Worm (Caenorhabditis elegans) whole organism, young adult: ENCODE results near the gene sdc-2.
A peak's percentile ranks its signal among the peaks of the same experiment; 100 is the strongest.

Experiments used
- B0019.2 ChIP-seq: fragments of 200-800 bp; sonication (Bioruptor generic); conservative IDR thresholded peaks from 2 replicates; pipeline ENCODE4 v1.3.6; 2022; ENCODE audit warnings: missing genetic modification reagents, missing genetic modification characterization, missing compliant biosample characterization
- C17E4.6 ChIP-seq: fragments of 200-800 bp; sonication (Bioruptor generic); IDR thresholded peaks from 2 replicates; pipeline ENCODE4 v1.3.6; 2022; ENCODE audit warnings: missing genetic modification reagents, missing genetic modification characterization, missing compliant biosample characterization
- D2030.7 ChIP-seq: fragments of 200-800 bp; sonication (Bioruptor generic); IDR thresholded peaks from 2 replicates; pipeline ENCODE4 v1.3.6; 2022; ENCODE audit warnings: missing genetic modification reagents, missing genetic modification characterization, missing compliant biosample characterization
- F10E7.11 ChIP-seq: sonication (generic microtip); optimal IDR thresholded peaks from 2 replicates; lab custom pipeline; 2017; ENCODE audit warnings: mild to moderate bottlenecking, missing genetic modification characterization, moderate library complexity, missing compliant biosample characterization
- F23B12.7 ChIP-seq: sonication (generic microtip); optimal IDR thresholded peaks from 2 replicates; lab custom pipeline; 2017; ENCODE audit warnings: missing genetic modification characterization, mild to moderate bottlenecking, missing compliant biosample characterization, antibody characterized with exemption, moderate library complexity; ENCODE audit not compliant: insufficient read depth
- F33H1.4 ChIP-seq: fragments of 200-800 bp; sonication (Bioruptor generic); IDR thresholded peaks from 2 replicates; pipeline ENCODE4 v1.3.6; 2022; ENCODE audit warnings: missing genetic modification reagents, missing genetic modification characterization, missing compliant biosample characterization
- T26A5.8 ChIP-seq: sonication (generic microtip); optimal IDR thresholded peaks from 2 replicates; lab custom pipeline; 2016; ENCODE audit warnings: missing genetic modification characterization, missing compliant biosample characterization
- Y53G8AR.9 ChIP-seq: fragments of 200-800 bp; sonication (Bioruptor generic); conservative IDR thresholded peaks from 2 replicates; pipeline ENCODE4 v1.3.6; 2022; ENCODE audit warnings: missing genetic modification reagents, missing genetic modification characterization, missing compliant biosample characterization
- akir-1 ChIP-seq: fragments of 200-800 bp; sonication (Bioruptor generic); optimal IDR thresholded peaks from 2 replicates; lab custom pipeline; 2018; ENCODE audit warnings: mild to moderate bottlenecking, missing genetic modification characterization, moderate library complexity, missing compliant biosample characterization
- aptf-3 ChIP-seq: fragments of 200-800 bp; sonication (Bioruptor generic); IDR thresholded peaks from 2 replicates; pipeline ENCODE4 v1.3.6; 2022; ENCODE audit warnings: missing genetic modification characterization, missing compliant biosample characterization
- athp-1 ChIP-seq: sonication (generic microtip); optimal IDR thresholded peaks from 2 replicates; lab custom pipeline; 2017; ENCODE audit warnings: mild to moderate bottlenecking, missing genetic modification characterization, missing compliant biosample characterization
- attf-3 ChIP-seq: fragments of 200-800 bp; sonication (Bioruptor generic); conservative IDR thresholded peaks from 2 replicates; pipeline ENCODE4 v1.3.6; 2022; ENCODE audit warnings: missing genetic modification reagents, missing genetic modification characterization, missing compliant biosample characterization
- attf-5 ChIP-seq: fragments of 200-800 bp; sonication (Bioruptor generic); optimal IDR thresholded peaks from 2 replicates; lab custom pipeline; 2018; ENCODE audit warnings: mild to moderate bottlenecking, missing genetic modification characterization, missing compliant biosample characterization
- ccch-3 ChIP-seq: fragments of 200-800 bp; sonication (Bioruptor generic); optimal IDR thresholded peaks from 2 replicates; lab custom pipeline; 2018; ENCODE audit warnings: mild to moderate bottlenecking, missing genetic modification characterization, missing compliant biosample characterization
- cebp-1 ChIP-seq, 2 experiments: fragments of 200-800 bp in 1 of 2; sonication (Bioruptor generic) in 1 of 2; sonication (generic microtip) in 1 of 2; IDR thresholded peaks in 1 of 2; optimal IDR thresholded peaks in 1 of 2; 2 replicates each; pipeline versions ENCODE4 v1.3.6 to Lab custom; 2017 to 2022; ENCODE audit warnings: missing compliant biosample characterization in 2 of 2, missing genetic modification characterization in 2 of 2, mild to moderate bottlenecking in 1 of 2, missing genetic modification reagents in 1 of 2, moderate library complexity in 1 of 2
- ceh-27 ChIP-seq: fragments of 200-800 bp; sonication (Bioruptor generic); optimal IDR thresholded peaks from 2 replicates; lab custom pipeline; 2018; ENCODE audit warnings: mild to moderate bottlenecking, missing genetic modification characterization, moderate library complexity, missing compliant biosample characterization
- ceh-91 ChIP-seq: fragments of 200-800 bp; sonication (Bioruptor generic); IDR thresholded peaks from 2 replicates; pipeline ENCODE4 v1.3.6; 2022; ENCODE audit warnings: missing genetic modification reagents, missing genetic modification characterization, missing compliant biosample characterization
- chd-7 ChIP-seq: sonication (generic microtip); optimal IDR thresholded peaks from 2 replicates; lab custom pipeline; 2016; ENCODE audit warnings: mild to moderate bottlenecking, missing genetic modification characterization, moderate library complexity, missing compliant biosample characterization
- egl-44 ChIP-seq: fragments of 200-800 bp; sonication (Bioruptor generic); IDR thresholded peaks from 2 replicates; pipeline ENCODE4 v1.3.6; 2022; ENCODE audit warnings: missing genetic modification reagents, missing genetic modification characterization, missing compliant biosample characterization
- ekl-4 ChIP-seq: fragments of 200-800 bp; sonication (Bioruptor generic); IDR thresholded peaks from 2 replicates; pipeline ENCODE4 v1.3.6; 2022; ENCODE audit warnings: missing genetic modification reagents, missing genetic modification characterization, missing compliant biosample characterization
- fkh-3 ChIP-seq: sonication (generic microtip); optimal IDR thresholded peaks from 2 replicates; lab custom pipeline; 2016; ENCODE audit warnings: mild to moderate bottlenecking, missing genetic modification characterization, missing compliant biosample characterization
- gei-17 ChIP-seq: fragments of 200-800 bp; sonication (Bioruptor generic); optimal IDR thresholded peaks from 2 replicates; lab custom pipeline; 2018; ENCODE audit warnings: mild to moderate bottlenecking, missing genetic modification characterization, missing compliant biosample characterization
- hmg-20 ChIP-seq: fragments of 200-800 bp; sonication (Bioruptor generic); IDR thresholded peaks from 2 replicates; pipeline ENCODE4 v1.3.6; 2022; ENCODE audit warnings: missing genetic modification reagents, missing genetic modification characterization, missing compliant biosample characterization
- hrde-1 ChIP-seq: sonication (generic microtip); optimal IDR thresholded peaks from 2 replicates; lab custom pipeline; 2016; ENCODE audit warnings: missing genetic modification characterization, mild to moderate bottlenecking, missing compliant biosample characterization, moderate library complexity, missing genotype, missing genetic modification reagents, borderline replicate concordance
- let-607 ChIP-seq, 2 experiments: fragments of 200-800 bp in 1 of 2; sonication (Bioruptor generic) in 1 of 2; sonication (generic microtip) in 1 of 2; optimal IDR thresholded peaks; 2 replicates each; lab custom pipeline; 2016 to 2018; ENCODE audit warnings: mild to moderate bottlenecking in 2 of 2, missing compliant biosample characterization in 2 of 2, missing genetic modification characterization in 2 of 2, moderate library complexity in 2 of 2, missing genotype in 1 of 2
- lin-35 ChIP-seq, 3 experiments: fragments of 150-350 bp in 2 of 3; sonication (generic microtip) in 1 of 3; optimal IDR thresholded peaks; 2 replicates each; lab custom pipeline; 2014 to 2018; ENCODE audit warnings: missing biosample characterization in 3 of 3, missing genetic modification characterization in 3 of 3, missing genetic modification reagents in 3 of 3
- lin-40 ChIP-seq: sonication (generic microtip); optimal IDR thresholded peaks from 2 replicates; lab custom pipeline; 2016; ENCODE audit warnings: missing genetic modification characterization, mild to moderate bottlenecking, missing compliant biosample characterization, missing genotype, missing genetic modification reagents
- lin-54 ChIP-seq: fragments of 200-800 bp; sonication (Bioruptor generic); optimal IDR thresholded peaks from 2 replicates; lab custom pipeline; 2018; ENCODE audit warnings: mild to moderate bottlenecking, missing genetic modification characterization, missing compliant biosample characterization
- lsl-1 ChIP-seq: fragments of 200-800 bp; sonication (Bioruptor generic); optimal IDR thresholded peaks from 2 replicates; lab custom pipeline; 2018; ENCODE audit warnings: mild to moderate bottlenecking, missing genetic modification characterization, moderate library complexity, missing compliant biosample characterization
- madf-8 ChIP-seq: fragments of 200-800 bp; sonication (Bioruptor generic); conservative IDR thresholded peaks from 2 replicates; pipeline ENCODE4 v1.3.6; 2022; ENCODE audit warnings: missing genetic modification reagents, missing genetic modification characterization, missing compliant biosample characterization
- nhr-120 ChIP-seq: fragments of 200-800 bp; sonication (Bioruptor generic); IDR thresholded peaks from 2 replicates; pipeline ENCODE4 v1.3.6; 2022; ENCODE audit warnings: missing genetic modification characterization, missing compliant biosample characterization
- nhr-90 ChIP-seq: sonication (generic microtip); optimal IDR thresholded peaks from 2 replicates; lab custom pipeline; 2016; ENCODE audit warnings: missing genotype, mild to moderate bottlenecking, missing genetic modification characterization, missing compliant biosample characterization
- pbrm-1 ChIP-seq: fragments of 200-800 bp; sonication (Bioruptor generic); IDR thresholded peaks from 2 replicates; pipeline ENCODE4 v1.3.6; 2022; ENCODE audit warnings: missing genetic modification reagents, missing genetic modification characterization, missing compliant biosample characterization
- rpc-1 ChIP-seq, 2 experiments: fragments of 150-350 bp in 1 of 2; sonication (generic microtip) in 1 of 2; optimal IDR thresholded peaks; 2 replicates each; lab custom pipeline; 2014 to 2018; ENCODE audit warnings: missing biosample characterization in 1 of 2, missing genetic modification characterization in 1 of 2, missing genetic modification reagents in 1 of 2, missing genotype in 1 of 2
- snpc-3.4 ChIP-seq: sonication (generic microtip); optimal IDR thresholded peaks from 2 replicates; lab custom pipeline; 2017; ENCODE audit warnings: missing genetic modification characterization, mild to moderate bottlenecking, missing compliant biosample characterization, antibody characterized with exemption, moderate library complexity, missing genotype, missing genetic modification reagents
- snpc-4 ChIP-seq, 5 experiments: fragments of 150-350 bp in 1 of 5; sonication (generic microtip) in 4 of 5; optimal IDR thresholded peaks; 2 replicates each; lab custom pipeline; 2014 to 2018; ENCODE audit warnings: missing genetic modification characterization in 5 of 5, missing biosample characterization in 3 of 5, antibody characterized with exemption in 2 of 5, mild to moderate bottlenecking in 2 of 5, missing compliant biosample characterization in 2 of 5, missing genotype in 2 of 5, moderate library complexity in 2 of 5, missing genetic modification reagents in 1 of 5
- tlf-1 ChIP-seq: fragments of 200-800 bp; sonication (Bioruptor generic); optimal IDR thresholded peaks from 2 replicates; lab custom pipeline; 2018; ENCODE audit warnings: mild to moderate bottlenecking, missing genetic modification characterization, missing compliant biosample characterization
- ztf-18 ChIP-seq: sonication (generic microtip); optimal IDR thresholded peaks from 2 replicates; lab custom pipeline; 2016; ENCODE audit warnings: missing genotype, mild to moderate bottlenecking, missing genetic modification characterization, missing compliant biosample characterization
- ztf-22 ChIP-seq: fragments of 200-800 bp; sonication (Bioruptor generic); optimal IDR thresholded peaks from 2 replicates; lab custom pipeline; 2018; ENCODE audit warnings: mild to moderate bottlenecking, missing genetic modification characterization, moderate library complexity, missing compliant biosample characterization
- ztf-25 ChIP-seq: fragments of 200-800 bp; sonication (Bioruptor generic); IDR thresholded peaks from 2 replicates; pipeline ENCODE4 v1.3.6; 2022; ENCODE audit warnings: missing genetic modification reagents, missing genetic modification characterization, missing compliant biosample characterization
- ztf-26 ChIP-seq: sonication (generic microtip); optimal IDR thresholded peaks from 2 replicates; lab custom pipeline; 2017; ENCODE audit warnings: missing genetic modification characterization, missing compliant biosample characterization
- ztf-3 ChIP-seq: fragments of 200-800 bp; sonication (Bioruptor generic); optimal IDR thresholded peaks from 2 replicates; lab custom pipeline; 2018; ENCODE audit warnings: mild to moderate bottlenecking, missing genetic modification characterization, missing compliant biosample characterization
- ztf-6 ChIP-seq: fragments of 200-800 bp; sonication (Bioruptor generic); IDR thresholded peaks from 2 replicates; pipeline ENCODE4 v1.3.6; 2022; ENCODE audit warnings: missing genetic modification reagents, missing genetic modification characterization, missing compliant biosample characterization

Gene sdc-2

ce11 chrX:11477748-11478147, 44.8 kb upstream of the sdc-2 start:
- TF ChIP-seq athp-1 (tag; lab: Kevin White, UChicago) = no peak
- TF ChIP-seq hrde-1 = no peak
- TF ChIP-seq lin-35 (GFP tag; optimal IDR thresholded peaks at IDR 0.05; lab: Kevin White, UChicago) = no peak
- no peak for TF ChIP-seq lin-54
- no peak for TF ChIP-seq C17E4.6 (GFP tag; lab: Robert Waterston, UW)
- TF ChIP-seq hmg-20 (GFP tag; lab: Robert Waterston, UW) = no peak
- no peak for TF ChIP-seq pbrm-1 (GFP tag; lab: Robert Waterston, UW)
- TF ChIP-seq nhr-90 (tag; lab: Kevin White, UChicago) = no peak
- no peak for TF ChIP-seq rpc-1 (optimal IDR thresholded peaks at IDR 0.05; lab: Kevin White, UChicago)
- TF ChIP-seq rpc-1 (tag; optimal IDR thresholded peaks at IDR 0.05; lab: Kevin White, UChicago) = no peak
- TF ChIP-seq T26A5.8 (tag; lab: Kevin White, UChicago) = no peak
- TF ChIP-seq Y53G8AR.9 (GFP tag; lab: Robert Waterston, UW) = no peak
- no peak for TF ChIP-seq attf-3 (GFP tag; lab: Robert Waterston, UW)
- TF ChIP-seq ztf-3 = no peak
- no peak for TF ChIP-seq tlf-1 (GFP tag; lab: Kevin White, UChicago)
- no peak for TF ChIP-seq ceh-91 (GFP tag; lab: Robert Waterston, UW)
- TF ChIP-seq snpc-3.4 (tag; lab: Kevin White, UChicago) = no peak
- TF ChIP-seq ztf-26 (tag; lab: Kevin White, UChicago) = no peak
- no peak for TF ChIP-seq nhr-120

- TF ChIP-seq snpc-4 (GFP tag; optimal IDR thresholded peaks at IDR 0.05; lab: Kevin White, UChicago) (no peak), snpc-4 (tag; optimal IDR thresholded peaks at IDR 0.05; lab: Kevin White, UChicago) (no peak), D2030.7 (no peak), ztf-6 (GFP tag; lab: Robert Waterston, UW) (no peak), lin-54 (no peak), ccch-3 (GFP tag; lab: Kevin White, UChicago) (no peak), attf-5 (no peak), chd-7 (tag; lab: Kevin White, UChicago) (no peak), ekl-4 (GFP tag; lab: Robert Waterston, UW) (no peak), akir-1 (GFP tag; lab: Kevin White, UChicago) (no peak), ztf-22 (GFP tag; lab: Kevin White, UChicago) (no peak), F23B12.7 (tag; lab: Kevin White, UChicago) (no peak), F10E7.11 (no peak), F33H1.4 (GFP tag; lab: Robert Waterston, UW) (0 out of 2 replicates have a peak, but pooled peaks have one; percentile 14), madf-8 (0 out of 2 replicates have a peak, but pooled peaks have one; percentile 17), egl-44 (GFP tag; lab: Robert Waterston, UW) (no peak), ceh-27 (GFP tag; lab: Kevin White, UChicago) (peak; percentile 64), B0019.2 (GFP tag; lab: Robert Waterston, UW) (no peak), attf-3 (GFP tag; lab: Robert Waterston, UW) (0 out of 2 replicates have a peak, but pooled peaks have one; percentile 17), rpc-1 (optimal IDR thresholded peaks at IDR 0.05; lab: Kevin White, UChicago) (no peak), rpc-1 (tag; optimal IDR thresholded peaks at IDR 0.05; lab: Kevin White, UChicago) (no peak), lsl-1 (GFP tag; lab: Kevin White, UChicago) (no peak), ztf-25 (GFP tag; lab: Robert Waterston, UW) (no peak), lin-40 (tag; lab: Kevin White, UChicago) (no peak), aptf-3 (GFP tag; lab: Robert Waterston, UW) (no peak), cebp-1 (GFP tag; IDR thresholded peaks at IDR 0.05; lab: Robert Waterston, UW) (no peak), cebp-1 (tag; optimal IDR thresholded peaks at IDR 0.05; lab: Kevin White, UChicago) (peak; percentile 0), pbrm-1 (GFP tag; lab: Robert Waterston, UW) (no peak), let-607 (tag; optimal IDR thresholded peaks at IDR 0.05; lab: Kevin White, UChicago) (no peak), gei-17 (no peak), ztf-18 (tag; lab: Kevin White, UChicago) (no peak), fkh-3 (tag; lab: Kevin White, UChicago) (no peak)
These were observed 43.7 kb upstream of the sdc-2 start for ce11 chrX:11478758-11479157.
